Worm (Caenorhabditis elegans) whole organism, L4 larva: Measurements from ENCODE around the gene gcy-34.

Experiments used
- ceh-82 ChIP-seq: sonication (generic microtip); optimal IDR thresholded peaks from 2 replicates; lab custom pipeline; 2017; ENCODE audit warnings: missing biosample characterization, missing genetic modification characterization
- ces-1 ChIP-seq: fragments of 150-350 bp; sonication (generic microtip); optimal IDR thresholded peaks from 4 replicates; lab custom pipeline; 2014; ENCODE audit warnings: missing biosample characterization, missing genetic modification reagents, missing genetic modification characterization
- fos-1 ChIP-seq: fragments of 150-350 bp; optimal IDR thresholded peaks from 2 replicates; lab custom pipeline; 2014; ENCODE audit warnings: missing biosample characterization, missing genetic modification characterization
- nhr-77 ChIP-seq: fragments of 150-350 bp; optimal IDR thresholded peaks from 2 replicates; lab custom pipeline; 2014; ENCODE audit warnings: missing biosample characterization, missing genetic modification characterization

- TF ChIP-seq ceh-82 (no peak), fos-1 (no peak), ces-1 (GFP tag; lab: Kevin White, UChicago) (no peak), nhr-77 (tag; lab: Kevin White, UChicago) (no peak)
Observed at ce11 chrV:13366488-13366887, 19.2 kb downstream of the gcy-34 start.
